Worm (Caenorhabditis elegans) whole organism, midembryonic: Measurements from ENCODE around the gene clec-59.

Source experiments
- T22C8.4 ChIP-seq: fragments of 200-800 bp; sonication (Bioruptor generic); IDR thresholded peaks from 2 replicates; pipeline ENCODE4 v1.3.6; 2022; ENCODE audit warnings: missing genetic modification characterization, missing compliant biosample characterization
- flt-1 ChIP-seq: fragments of 200-800 bp; sonication (Bioruptor generic); IDR thresholded peaks from 2 replicates; pipeline ENCODE4 v1.3.6; 2022; ENCODE audit warnings: missing genetic modification characterization, missing compliant biosample characterization
- klf-2 ChIP-seq: fragments of 200-800 bp; sonication (Bioruptor generic); conservative IDR thresholded peaks from 2 replicates; pipeline ENCODE4 v1.3.6; 2022; ENCODE audit warnings: missing genetic modification reagents, missing genetic modification characterization, missing compliant biosample characterization
- ref-1 ChIP-seq: fragments of 200-800 bp; sonication (Bioruptor generic); conservative IDR thresholded peaks from 2 replicates; pipeline ENCODE4 v1.3.6; 2022; ENCODE audit warnings: missing genetic modification reagents, missing genetic modification characterization, missing compliant biosample characterization
- tab-1 ChIP-seq: fragments of 200-800 bp; sonication (Bioruptor generic); IDR thresholded peaks from 2 replicates; pipeline ENCODE4 v1.3.6; 2022; ENCODE audit warnings: missing genetic modification characterization, missing compliant biosample characterization
- ztf-29 ChIP-seq: fragments of 200-800 bp; sonication (Bioruptor generic); IDR thresholded peaks from 2 replicates; pipeline ENCODE4 v1.3.6; 2022; ENCODE audit warnings: missing genetic modification reagents, missing genetic modification characterization, missing compliant biosample characterization

ce11 chrII:10494467-10494866 is 15.2 kb upstream of the clec-59 start, which contains the start of gene ZK666.14:
- TF ChIP-seq klf-2 (GFP tag; lab: Robert Waterston, UW) (no peak), tab-1 (GFP tag; lab: Robert Waterston, UW) (no peak), flt-1 (GFP tag; lab: Robert Waterston, UW) (no peak), T22C8.4 (GFP tag; lab: Robert Waterston, UW) (no peak), ztf-29 (no peak), ref-1 (GFP tag; lab: Robert Waterston, UW) (no peak)
